Fruit fly (Drosophila melanogaster): Measurements from ENCODE around the gene RpS17.

Gene RpS17

DNA sequence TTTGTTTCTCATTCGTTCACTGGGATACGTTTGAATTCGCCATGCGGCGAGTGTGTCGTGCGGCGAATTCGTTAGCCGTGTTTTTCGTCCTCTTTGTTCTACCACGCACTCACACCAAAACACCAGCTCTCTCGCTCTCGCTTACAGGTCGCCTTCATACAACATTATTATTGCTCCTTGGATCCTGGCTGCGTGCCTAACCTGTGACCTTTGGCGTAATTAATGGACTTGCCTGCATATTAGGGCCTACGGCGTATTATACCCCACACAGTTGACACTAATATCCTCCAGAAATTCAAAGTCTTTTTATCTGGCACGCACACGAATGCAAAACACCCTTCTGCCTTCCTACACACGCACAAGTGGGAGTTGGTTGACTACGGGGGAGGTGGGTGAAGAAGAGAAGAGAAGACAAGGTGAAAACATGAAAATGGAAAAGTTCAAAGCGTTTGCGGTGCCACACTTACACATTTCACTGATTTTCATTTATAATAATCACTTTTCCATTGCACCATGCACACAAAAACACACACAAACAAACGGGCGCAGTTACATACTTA is 19.5 kb downstream of the RpS17 start:
- no peak for TF ChIP-seq CG17801 (GFP tag; optimal IDR thresholded peaks at IDR 0.05; ENCODE audit: partially characterized antibody)

- TF ChIP-seq CG17801 (GFP tag; optimal IDR thresholded peaks at IDR 0.05; ENCODE audit: partially characterized antibody): no peak
Measured at dm6 chr3L:9404497-9404896, 25.1 kb downstream of the RpS17 start, which contains the start of gene Cpr67B. TSS of gene Cpr67B (plus strand) at chr3L:9404797.

- TF ChIP-seq CG17801 (GFP tag; optimal IDR thresholded peaks at IDR 0.05; ENCODE audit: partially characterized antibody): no peak
Measured at dm6 chr3L:9402157-9402890, 27.3 kb downstream of the RpS17 start, which contains the start of gene eIF4E1. TSS of gene eIF4E1 (minus strand) at chr3L:9402460.

dm6 chr3L:9401354-9402156 is 28.1 kb downstream of the RpS17 start:
- no peak for TF ChIP-seq CG17801 (GFP tag; optimal IDR thresholded peaks at IDR 0.05; ENCODE audit: partially characterized antibody)

DNA sequence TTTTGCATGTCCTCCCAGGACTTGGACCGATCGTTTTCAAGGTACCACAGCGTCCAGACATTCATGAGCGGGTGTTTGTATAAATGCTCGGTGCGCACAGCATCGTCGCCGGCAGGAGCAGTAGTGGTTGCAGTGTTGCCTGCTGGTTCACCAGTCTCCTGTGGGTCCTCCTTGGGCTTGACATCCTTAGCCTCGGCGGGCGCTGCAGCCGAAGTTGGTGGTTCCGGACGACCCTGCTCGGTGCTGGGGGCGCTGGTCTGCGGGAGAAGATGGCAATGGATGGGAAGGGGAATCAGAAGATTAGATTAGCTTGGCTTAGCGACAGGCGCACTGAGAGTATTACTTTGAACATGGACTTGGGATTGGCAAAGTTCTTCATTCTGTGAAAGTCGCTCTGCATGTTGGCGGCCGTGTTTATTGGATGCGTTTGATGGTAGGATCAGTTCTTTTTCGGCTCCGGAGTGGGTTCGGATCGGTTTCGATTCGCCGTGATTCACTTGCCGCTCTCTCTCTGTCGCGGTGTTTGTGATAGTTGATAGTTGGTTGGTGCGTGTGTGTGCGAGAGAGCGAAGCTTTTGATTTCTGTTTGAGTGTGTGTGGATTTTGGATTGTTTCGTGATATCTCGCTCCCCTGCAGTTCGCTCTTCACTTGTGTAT is 28.8 kb downstream of the RpS17 start:
- TF ChIP-seq CG17801 (GFP tag; optimal IDR thresholded peaks at IDR 0.05; ENCODE audit: partially characterized antibody): no peak

DNA sequence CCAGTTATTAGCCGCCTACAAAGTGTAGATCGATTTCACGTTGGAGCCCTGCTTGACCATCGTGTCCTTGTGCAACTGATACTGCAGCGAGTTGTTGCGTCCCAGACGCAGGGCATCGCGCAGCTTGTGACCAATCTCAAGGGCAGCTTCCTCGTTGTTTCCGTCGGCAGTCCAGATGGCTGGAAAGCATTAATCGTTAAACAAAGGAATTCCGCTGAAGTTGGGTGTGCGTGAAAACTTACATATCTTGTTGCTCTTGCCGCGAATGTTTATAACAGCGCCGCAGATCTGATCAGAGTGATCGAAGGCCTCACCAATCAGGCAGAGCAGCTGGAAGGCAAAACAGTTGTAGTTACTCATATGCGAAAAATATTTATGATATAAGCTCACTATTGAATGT is 29.8 kb downstream of the RpS17 start:
- no peak for TF ChIP-seq CG17801 (GFP tag; optimal IDR thresholded peaks at IDR 0.05; ENCODE audit: partially characterized antibody)

- TF ChIP-seq CG17801 (GFP tag; optimal IDR thresholded peaks at IDR 0.05; ENCODE audit: partially characterized antibody): peak; percentile 68
Measured at dm6 chr3L:9399013-9399750, 30.4 kb downstream of the RpS17 start, which contains the start of gene CG4080. TSS of gene CG4080 (minus strand) at chr3L:9399227.

dm6 chr3L:9398435-9398981 is 31.1 kb downstream of the RpS17 start:
- TF ChIP-seq CG17801 (GFP tag; optimal IDR thresholded peaks at IDR 0.05; ENCODE audit: partially characterized antibody): no peak

DNA sequence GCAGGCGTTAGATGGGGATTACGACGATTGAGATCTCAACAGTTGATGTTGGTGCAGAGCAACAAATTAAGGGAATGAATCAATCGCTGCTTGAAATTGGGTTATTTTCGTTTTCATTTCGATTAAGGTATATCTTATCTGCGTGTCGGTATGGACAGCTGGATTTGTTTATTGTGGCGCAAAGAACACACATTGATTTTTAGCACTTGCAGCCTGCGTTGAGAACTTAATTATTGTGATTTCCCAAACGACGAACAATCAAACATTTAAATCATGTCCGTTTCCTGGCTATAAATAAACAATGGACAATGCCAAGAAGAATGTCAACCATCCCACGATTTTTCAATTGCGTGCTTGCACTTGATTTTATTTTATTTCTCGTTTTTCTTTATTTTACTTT is 31.6 kb downstream of the RpS17 start:
- TF ChIP-seq CG17801 (GFP tag; optimal IDR thresholded peaks at IDR 0.05; ENCODE audit: partially characterized antibody): no peak

DNA sequence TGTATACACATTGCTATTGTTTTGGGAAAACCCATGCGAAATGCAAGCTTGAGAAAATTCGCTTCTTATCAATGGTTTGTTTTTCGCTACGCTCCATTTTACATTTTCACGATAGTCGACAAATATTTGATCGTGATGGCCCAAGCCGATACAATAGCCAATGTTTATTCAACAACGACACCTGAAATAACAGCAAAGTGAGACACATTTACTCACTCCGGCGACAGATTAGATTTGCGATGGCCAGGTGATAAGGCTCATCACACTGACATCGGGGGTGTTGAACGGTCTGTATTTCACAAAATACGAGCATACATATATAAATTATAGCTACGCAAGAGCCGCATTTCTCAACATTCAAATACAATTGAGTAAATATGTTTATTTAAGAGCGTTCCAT is 32.5 kb downstream of the RpS17 start:
- peak; percentile 58 for TF ChIP-seq CG17801 (GFP tag; optimal IDR thresholded peaks at IDR 0.05; ENCODE audit: partially characterized antibody)

DNA sequence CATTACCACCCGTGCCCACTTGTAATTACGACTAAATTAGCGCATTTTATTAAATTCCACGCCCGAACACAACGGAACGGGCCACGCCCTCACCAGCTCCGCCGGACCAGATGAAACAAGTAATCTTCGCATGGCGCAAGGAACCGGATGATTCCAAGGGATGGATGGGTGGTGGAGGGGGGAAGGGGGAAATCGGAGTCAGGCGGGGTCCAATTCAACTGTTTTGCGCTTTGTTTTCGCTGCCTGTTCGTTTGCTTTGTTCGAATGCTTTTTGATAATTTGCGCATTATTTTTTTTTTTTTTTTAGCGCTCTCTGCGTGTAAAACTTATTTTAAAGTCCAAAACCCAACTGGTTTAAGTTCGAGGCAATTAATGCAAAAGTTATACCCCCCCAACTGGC is 32.9 kb downstream of the RpS17 start:
- TF ChIP-seq CG17801 (GFP tag; optimal IDR thresholded peaks at IDR 0.05; ENCODE audit: partially characterized antibody): no peak

- peak; percentile 11 for TF ChIP-seq CG17801 (GFP tag; optimal IDR thresholded peaks at IDR 0.05; ENCODE audit: partially characterized antibody)
Measured at dm6 chr3L:9396038-9396437, 33.6 kb downstream of the RpS17 start.

- no peak for TF ChIP-seq CG17801 (GFP tag; optimal IDR thresholded peaks at IDR 0.05; ENCODE audit: partially characterized antibody)
Measured at dm6 chr3L:9391340-9391980, 38.2 kb downstream of the RpS17 start.

Data from ovary, adult (tissue).